Worm (Caenorhabditis elegans) whole organism, early embryonic: ENCODE data around the gene sart-3.
A peak's percentile ranks its signal among the peaks of the same experiment; 100 is the strongest.

Source experiments
- B0310.2 ChIP-seq: sonication (generic microtip); optimal IDR thresholded peaks from 2 replicates; lab custom pipeline; 2016; ENCODE audit warnings: mild to moderate bottlenecking, missing genetic modification characterization, missing compliant biosample characterization
- aly-1 ChIP-seq: sonication (generic microtip); optimal IDR thresholded peaks from 2 replicates; lab custom pipeline; 2016; ENCODE audit warnings: missing genetic modification characterization, missing compliant biosample characterization
- ama-1 ChIP-seq: fragments of 150-350 bp; optimal IDR thresholded peaks from 2 replicates; lab custom pipeline; 2014
- ceh-36 ChIP-seq: sonication (generic microtip); optimal IDR thresholded peaks from 2 replicates; lab custom pipeline; 2016; ENCODE audit warnings: missing genetic modification characterization, inconsistent platforms, missing compliant biosample characterization
- flt-1 ChIP-seq: fragments of 200-800 bp; sonication (Bioruptor generic); IDR thresholded peaks from 2 replicates; pipeline ENCODE4 v1.3.6; 2022; ENCODE audit warnings: missing genetic modification characterization, missing compliant biosample characterization
- tbx-37 ChIP-seq: fragments of 200-800 bp; sonication (Bioruptor generic); conservative IDR thresholded peaks from 2 replicates; pipeline ENCODE4 v1.3.6; 2022; ENCODE audit warnings: missing genetic modification reagents, missing genetic modification characterization, missing compliant biosample characterization

- no peak for TF ChIP-seq ama-1 (lab: Kevin White, UChicago)
- TF ChIP-seq flt-1 = no peak
- no peak for TF ChIP-seq ceh-36 (tag; lab: Kevin White, UChicago)
- TF ChIP-seq tbx-37 (GFP tag; lab: Robert Waterston, UW) = peak; percentile 71
- no peak for TF ChIP-seq B0310.2 (tag; lab: Kevin White, UChicago)
- TF ChIP-seq aly-1 (tag; lab: Kevin White, UChicago) = no peak
Measured at ce11 chrIV:11314885-11315284, 17.9 kb downstream of the sart-3 start, which contains the start of the genes B0035.3, B0035.22 and pfd-4.
